Fruit fly (Drosophila melanogaster) whole organism, embryonic: ENCODE results near the gene Phb1.

Source experiments
- Abd-B ChIP-seq: fragments of 200-800 bp; sonication (Bioruptor generic); optimal IDR thresholded peaks from 2 replicates; lab custom pipeline; 2018; ENCODE audit warnings: missing biosample characterization, mild to moderate bottlenecking, missing genetic modification characterization, moderate library complexity
- Antp ChIP-seq: fragments of 200-800 bp; sonication (Bioruptor generic); optimal IDR thresholded peaks from 3 replicates; lab custom pipeline; 2016; ENCODE audit warnings: missing biosample characterization, missing genetic modification characterization
- Asciz ChIP-seq: fragments of 200-800 bp; sonication (Bioruptor generic); optimal IDR thresholded peaks from 2 replicates; lab custom pipeline; 2017; ENCODE audit warnings: missing biosample characterization, mild to moderate bottlenecking, missing genetic modification characterization, missing genetic modification reagents
- CG11695 ChIP-seq: fragments of 200-800 bp; sonication (Bioruptor generic); IDR thresholded peaks from 3 replicates; pipeline ENCODE4 v1.3.6; 2022; ENCODE audit warnings: missing biosample characterization, missing genetic modification characterization
- CG12299 ChIP-seq: fragments of 200-800 bp; sonication (Bioruptor generic); optimal IDR thresholded peaks from 2 replicates; lab custom pipeline; 2018; ENCODE audit warnings: missing biosample characterization, mild to moderate bottlenecking, missing genetic modification characterization
- CG13775 ChIP-seq: fragments of 200-800 bp; sonication (Bioruptor generic); optimal IDR thresholded peaks from 3 replicates; lab custom pipeline; 2017; ENCODE audit warnings: missing biosample characterization, mild to moderate bottlenecking, missing genetic modification characterization
- CG16815 ChIP-seq: fragments of 200-800 bp; sonication (Bioruptor generic); optimal IDR thresholded peaks from 3 replicates; lab custom pipeline; 2017; ENCODE audit warnings: missing biosample characterization, mild to moderate bottlenecking, missing genetic modification characterization
- CG17385 ChIP-seq: fragments of 200-800 bp; sonication (Bioruptor generic); optimal IDR thresholded peaks from 3 replicates; lab custom pipeline; 2018; ENCODE audit warnings: missing biosample characterization, mild to moderate bottlenecking, missing genetic modification characterization
- CG2120 ChIP-seq: fragments of 200-800 bp; sonication (Bioruptor generic); optimal IDR thresholded peaks from 3 replicates; lab custom pipeline; 2016; ENCODE audit warnings: missing biosample characterization, missing genetic modification characterization
- CG2129 ChIP-seq: fragments of 200-800 bp; sonication (Bioruptor generic); IDR thresholded peaks from 2 replicates; pipeline ENCODE4 v1.3.6; 2022; ENCODE audit warnings: missing biosample characterization, missing genetic modification characterization; ENCODE audit not compliant: partially characterized antibody
- CG3163 ChIP-seq: fragments of 200-800 bp; sonication (Bioruptor generic); optimal IDR thresholded peaks from 3 replicates; lab custom pipeline; 2016; ENCODE audit warnings: missing biosample characterization, missing genetic modification characterization
- CG3281 ChIP-seq: fragments of 200-800 bp; sonication (Bioruptor generic); optimal IDR thresholded peaks from 3 replicates; lab custom pipeline; 2017; ENCODE audit warnings: missing biosample characterization, mild to moderate bottlenecking, missing genetic modification characterization
- CG33557 ChIP-seq: fragments of 200-800 bp; sonication (Bioruptor generic); optimal IDR thresholded peaks from 2 replicates; lab custom pipeline; 2019; ENCODE audit warnings: missing biosample characterization, mild to moderate bottlenecking, missing genetic modification characterization, moderate library complexity
- CG5953 ChIP-seq: fragments of 200-800 bp; sonication (Bioruptor generic); IDR thresholded peaks from 2 replicates; pipeline ENCODE4 v1.3.6; 2022; ENCODE audit warnings: missing biosample characterization, missing genetic modification characterization
- CG6689 ChIP-seq: fragments of 200-800 bp; sonication (Bioruptor generic); IDR thresholded peaks from 2 replicates; pipeline ENCODE4 v1.3.6; 2022; ENCODE audit warnings: missing biosample characterization, missing genetic modification characterization
- CG7745 ChIP-seq: fragments of 200-800 bp; sonication (Bioruptor generic); optimal IDR thresholded peaks from 2 replicates; lab custom pipeline; 2018; ENCODE audit warnings: missing biosample characterization, mild to moderate bottlenecking, missing genetic modification characterization, moderate library complexity
- CG8944 ChIP-seq: fragments of 200-800 bp; sonication (Bioruptor generic); optimal IDR thresholded peaks from 3 replicates; lab custom pipeline; 2016; ENCODE audit warnings: missing biosample characterization, missing genetic modification characterization
- Chrac-16 ChIP-seq: fragments of 200-800 bp; sonication (Bioruptor generic); optimal IDR thresholded peaks from 3 replicates; lab custom pipeline; 2016; ENCODE audit warnings: missing biosample characterization, missing genetic modification characterization
- CkIIα-i1 ChIP-seq: fragments of 200-800 bp; sonication (Bioruptor generic); IDR thresholded peaks from 2 replicates; pipeline ENCODE4 v1.3.6; 2022; ENCODE audit warnings: missing biosample characterization, missing genetic modification characterization
- Dip3 ChIP-seq: fragments of 200-800 bp; sonication (Bioruptor generic); optimal IDR thresholded peaks from 3 replicates; lab custom pipeline; 2016; ENCODE audit warnings: missing biosample characterization, missing genetic modification characterization
- Drgx ChIP-seq: fragments of 200-800 bp; sonication (Bioruptor generic); IDR thresholded peaks from 2 replicates; pipeline ENCODE4 v1.3.6; 2022; ENCODE audit warnings: missing biosample characterization, missing genetic modification characterization
- Elba2 ChIP-seq: fragments of 200-800 bp; sonication (Bioruptor generic); optimal IDR thresholded peaks from 3 replicates; lab custom pipeline; 2016; ENCODE audit warnings: missing biosample characterization, missing genetic modification characterization
- H15 ChIP-seq: fragments of 200-800 bp; sonication (Bioruptor generic); IDR thresholded peaks from 3 replicates; pipeline ENCODE4 v1.3.6; 2022; ENCODE audit warnings: missing biosample characterization, missing genetic modification characterization
- HLH4C ChIP-seq: fragments of 200-800 bp; sonication (Bioruptor generic); IDR thresholded peaks from 3 replicates; pipeline ENCODE4 v1.3.6; 2022; ENCODE audit warnings: missing biosample characterization, missing genetic modification characterization; ENCODE audit not compliant: partially characterized antibody
- Kr ChIP-seq: fragments of 200-800 bp; sonication (Bioruptor generic); optimal IDR thresholded peaks from 2 replicates; lab custom pipeline; 2017; ENCODE audit warnings: missing biosample characterization, mild to moderate bottlenecking, missing genetic modification characterization
- NFAT ChIP-seq: fragments of 200-800 bp; sonication (Bioruptor generic); IDR thresholded peaks from 2 replicates; pipeline ENCODE4 v1.3.6; 2022; ENCODE audit warnings: missing biosample characterization, missing genetic modification characterization
- Nf-YA ChIP-seq: fragments of 200-800 bp; sonication (Bioruptor generic); IDR thresholded peaks from 2 replicates; pipeline ENCODE4 v1.3.6; 2022; ENCODE audit warnings: missing biosample characterization, missing genetic modification characterization
- Poxn ChIP-seq: fragments of 200-800 bp; sonication (Bioruptor generic); IDR thresholded peaks from 2 replicates; pipeline ENCODE4 v1.3.6; 2022; ENCODE audit warnings: missing biosample characterization, missing genetic modification characterization
- Side ChIP-seq: fragments of 200-800 bp; sonication (Bioruptor generic); optimal IDR thresholded peaks from 2 replicates; lab custom pipeline; 2016; ENCODE audit warnings: missing biosample characterization, missing genetic modification characterization
- Six4 ChIP-seq: fragments of 200-800 bp; sonication (Bioruptor generic); optimal IDR thresholded peaks from 2 replicates; lab custom pipeline; 2016; ENCODE audit warnings: missing biosample characterization, missing genetic modification characterization
- Taf1 ChIP-seq: fragments of 200-800 bp; sonication (Bioruptor generic); IDR thresholded peaks from 2 replicates; pipeline ENCODE4 v1.3.6; 2022; ENCODE audit warnings: missing biosample characterization, missing genetic modification characterization
- bowl ChIP-seq: fragments of 200-800 bp; sonication (Bioruptor generic); IDR thresholded peaks from 2 replicates; pipeline ENCODE4 v1.3.6; 2022; ENCODE audit warnings: missing biosample characterization, missing genetic modification characterization
- cg ChIP-seq: fragments of 200-800 bp; sonication (Bioruptor generic); optimal IDR thresholded peaks from 3 replicates; lab custom pipeline; 2019; ENCODE audit warnings: missing biosample characterization, mild to moderate bottlenecking, missing genetic modification characterization, moderate library complexity
- chif ChIP-seq, 2 experiments: fragments of 200-800 bp; sonication (Bioruptor generic); optimal IDR thresholded peaks; 3 replicates each; lab custom pipeline; 2016; ENCODE audit warnings: missing biosample characterization in 2 of 2, missing genetic modification characterization in 2 of 2
- crp ChIP-seq, 2 experiments: fragments of 200-800 bp; sonication (Bioruptor generic); optimal IDR thresholded peaks; 2 replicates in 1 of 2; 3 replicates in 1 of 2; lab custom pipeline; 2017; ENCODE audit warnings: missing biosample characterization in 2 of 2, missing genetic modification characterization in 2 of 2, mild to moderate bottlenecking in 1 of 2, moderate library complexity in 1 of 2
- disco-r ChIP-seq: fragments of 200-800 bp; sonication (Bioruptor generic); optimal IDR thresholded peaks from 2 replicates; lab custom pipeline; 2016; ENCODE audit warnings: missing biosample characterization, missing genetic modification characterization
- exex ChIP-seq: fragments of 200-800 bp; sonication (Bioruptor generic); optimal IDR thresholded peaks from 4 replicates; lab custom pipeline; 2018; ENCODE audit warnings: missing biosample characterization, mild to moderate bottlenecking, missing genetic modification characterization, moderate library complexity
- fd64A ChIP-seq: fragments of 200-800 bp; sonication (Bioruptor generic); optimal IDR thresholded peaks from 3 replicates; lab custom pipeline; 2018; ENCODE audit warnings: missing biosample characterization, mild to moderate bottlenecking, missing genetic modification characterization
- gcm2 ChIP-seq: fragments of 200-800 bp; sonication (Bioruptor generic); optimal IDR thresholded peaks from 2 replicates; lab custom pipeline; 2016; ENCODE audit warnings: missing biosample characterization, missing genetic modification characterization
- hbn ChIP-seq: fragments of 200-800 bp; sonication (Bioruptor generic); IDR thresholded peaks from 2 replicates; pipeline ENCODE4 v1.3.6; 2022; ENCODE audit warnings: missing biosample characterization, missing genetic modification characterization; ENCODE audit not compliant: partially characterized antibody
- jumu ChIP-seq: fragments of 200-800 bp; sonication (Bioruptor generic); optimal IDR thresholded peaks from 3 replicates; lab custom pipeline; 2016; ENCODE audit warnings: missing biosample characterization, missing genetic modification characterization
- kay ChIP-seq: fragments of 200-800 bp; sonication (Bioruptor generic); optimal IDR thresholded peaks from 2 replicates; lab custom pipeline; 2016; ENCODE audit warnings: missing biosample characterization, missing genetic modification characterization
- mam ChIP-seq: fragments of 200-800 bp; sonication (Bioruptor generic); optimal IDR thresholded peaks from 3 replicates; lab custom pipeline; 2016; ENCODE audit warnings: missing biosample characterization, missing genetic modification characterization
- ranshi ChIP-seq: fragments of 200-800 bp; sonication (Bioruptor generic); IDR thresholded peaks from 2 replicates; pipeline ENCODE4 v1.3.6; 2022; ENCODE audit warnings: missing biosample characterization, missing genetic modification characterization
- sim ChIP-seq: fragments of 200-800 bp; sonication (Bioruptor generic); IDR thresholded peaks from 2 replicates; pipeline ENCODE4 v1.3.6; 2022; ENCODE audit warnings: missing biosample characterization, missing genetic modification characterization
- so ChIP-seq: fragments of 200-800 bp; sonication (Bioruptor generic); IDR thresholded peaks from 3 replicates; pipeline ENCODE4 v1.3.6; 2022; ENCODE audit warnings: missing biosample characterization, missing genetic modification characterization
- sr ChIP-seq: fragments of 200-800 bp; sonication (Bioruptor generic); IDR thresholded peaks from 3 replicates; pipeline ENCODE4 v1.3.6; 2022; ENCODE audit warnings: missing biosample characterization, missing genetic modification characterization
- stwl ChIP-seq: fragments of 200-800 bp; sonication (Bioruptor generic); optimal IDR thresholded peaks from 3 replicates; lab custom pipeline; 2018; ENCODE audit warnings: missing biosample characterization, mild to moderate bottlenecking, missing genetic modification characterization, moderate library complexity
- toy ChIP-seq: fragments of 200-800 bp; sonication (Bioruptor generic); IDR thresholded peaks from 2 replicates; pipeline ENCODE4 v1.3.6; 2022; ENCODE audit warnings: missing biosample characterization, missing genetic modification characterization
- wek ChIP-seq: fragments of 200-800 bp; sonication (Bioruptor generic); optimal IDR thresholded peaks from 3 replicates; lab custom pipeline; 2018; ENCODE audit warnings: missing biosample characterization, mild to moderate bottlenecking, missing genetic modification characterization, moderate library complexity

The Phb1 gene

DNA sequence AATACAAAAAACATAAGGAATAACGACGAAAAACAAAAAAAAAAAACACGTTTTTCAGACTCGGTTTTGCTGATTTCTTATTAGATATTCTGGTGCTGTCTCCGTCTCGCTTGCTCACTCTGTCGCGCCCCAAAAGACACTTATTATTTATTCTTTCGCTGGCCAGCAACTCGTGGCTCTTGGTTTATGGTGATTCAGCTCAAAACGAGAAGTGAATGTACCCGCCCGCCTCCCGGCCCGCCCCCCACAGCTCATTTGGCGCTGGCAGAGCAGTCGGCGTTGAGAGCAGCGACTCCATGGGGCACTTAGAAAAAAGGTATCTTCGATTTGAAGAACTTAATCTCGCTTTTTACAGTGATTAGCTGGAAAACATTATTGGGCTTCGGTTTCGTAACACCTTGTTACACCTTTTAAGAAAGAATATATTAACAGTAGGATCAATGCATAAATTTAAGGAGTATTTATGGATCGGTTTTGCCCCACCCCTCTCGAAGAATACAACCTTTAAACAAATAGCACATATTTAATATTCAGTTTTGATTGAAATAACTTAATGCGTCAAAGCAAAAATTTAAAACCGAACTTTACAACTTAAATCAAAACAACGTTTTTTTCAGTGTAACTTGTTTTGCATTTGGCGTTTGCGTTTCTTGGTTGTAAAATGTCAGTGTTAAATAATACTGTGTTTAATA is 17.9 kb upstream of the Phb1 start (continued):
- TF ChIP-seq cg (GFP tag; lab: Kevin White, UChicago) = no peak
- peak; percentile 51 for TF ChIP-seq gcm2 (GFP tag; lab: Kevin White, UChicago)
- TF ChIP-seq Kr (GFP tag; lab: Kevin White, UChicago) = no peak
- no peak for TF ChIP-seq HLH4C (GFP tag; lab: Robert Waterston, UW)
- peak; percentile 65 for TF ChIP-seq CG6689 (GFP tag; lab: Robert Waterston, UW)
- peak; percentile 39 for TF ChIP-seq CG3163 (GFP tag; lab: Kevin White, UChicago)
- no peak for TF ChIP-seq hbn
- no peak for TF ChIP-seq CG7745 (tag; lab: Kevin White, UChicago)
- TF ChIP-seq CG5953 (GFP tag; lab: Robert Waterston, UW) = no peak
- peak; percentile 84 for TF ChIP-seq CG2120 (GFP tag; lab: Kevin White, UChicago)
- TF ChIP-seq CG2129 (GFP tag; lab: Robert Waterston, UW) = no peak
- peak; percentile 52 for TF ChIP-seq Antp (GFP tag; lab: Kevin White, UChicago)
- TF ChIP-seq CG12299 (tag; lab: Kevin White, UChicago) = peak; percentile 31
- peak; percentile 72 for TF ChIP-seq CG33557 (GFP tag; lab: Kevin White, UChicago)
- TF ChIP-seq so = peak; percentile 73
- TF ChIP-seq bowl (GFP tag; lab: Robert Waterston, UW) = no peak
- peak; percentile 69 for TF ChIP-seq CG16815 (GFP tag; lab: Kevin White, UChicago)
- peak; percentile 34 for TF ChIP-seq disco-r
- TF ChIP-seq H15 = no peak
- TF ChIP-seq sim (GFP tag; lab: Robert Waterston, UW) = no peak
- TF ChIP-seq mam (GFP tag; lab: Kevin White, UChicago) = peak; percentile 56
- TF ChIP-seq CG8944 (GFP tag; lab: Kevin White, UChicago) = peak; percentile 46
- no peak for TF ChIP-seq Nf-YA
- TF ChIP-seq Side (GFP tag; lab: Kevin White, UChicago) = peak; percentile 63
- TF ChIP-seq exex (tag; lab: Kevin White, UChicago) = peak; percentile 31
- peak; percentile 58 for TF ChIP-seq Six4
- TF ChIP-seq kay (GFP tag; lab: Kevin White, UChicago) = peak; percentile 10
- TF ChIP-seq Dip3 (GFP tag; lab: Kevin White, UChicago) = peak; percentile 73
- TF ChIP-seq CkIIα-i1 (GFP tag; lab: Robert Waterston, UW) = no peak
- no peak for TF ChIP-seq crp (GFP tag; optimal IDR thresholded peaks at IDR 0.05; lab: Kevin White, UChicago)
- TF ChIP-seq Poxn (GFP tag; lab: Robert Waterston, UW) = no peak
- no peak for TF ChIP-seq toy (GFP tag; lab: Robert Waterston, UW)
- TF ChIP-seq Taf1 (GFP tag; lab: Robert Waterston, UW) = no peak
- TF ChIP-seq wek (GFP tag; lab: Kevin White, UChicago) = peak; percentile 31
- TF ChIP-seq CG3281 (GFP tag; lab: Kevin White, UChicago) = peak; percentile 88
- TF ChIP-seq jumu = peak; percentile 44
- TF ChIP-seq CG13775 (GFP tag; lab: Kevin White, UChicago) = peak; percentile 82
- TF ChIP-seq Asciz = peak; percentile 65
- peak; percentile 54; the same call in 1 of the 2 replicates for TF ChIP-seq ranshi (GFP tag; lab: Robert Waterston, UW)
- peak; percentile 61 to 65 for TF ChIP-seq chif (GFP tag; optimal IDR thresholded peaks at IDR 0.05; lab: Kevin White, UChicago)
- 0 out of 2 replicates have a peak, but pooled peaks have one; percentile 3 for TF ChIP-seq NFAT (GFP tag; lab: Robert Waterston, UW)
- TF ChIP-seq CG17385 (GFP tag; lab: Kevin White, UChicago) = peak; percentile 50
- peak; percentile 66; the same call in 1 of the 2 replicates for TF ChIP-seq Drgx (GFP tag; lab: Robert Waterston, UW)
- no peak for TF ChIP-seq stwl (tag; lab: Kevin White, UChicago)
- peak; percentile 73; the same call in 1 of the 3 replicates for TF ChIP-seq CG11695
- TF ChIP-seq Chrac-16 (GFP tag; lab: Kevin White, UChicago) = peak; percentile 65
- TF ChIP-seq Abd-B (GFP tag; lab: Kevin White, UChicago) = peak; percentile 25
- TF ChIP-seq fd64A (GFP tag; lab: Kevin White, UChicago) = peak; percentile 36
- no peak for TF ChIP-seq Elba2 (GFP tag; lab: Kevin White, UChicago)
- TF ChIP-seq sr = no peak
